Fruit fly (Drosophila melanogaster) whole organism, embryonic: ENCODE measurements around the gene CheB93b.

Experiments used
- ATbp ChIP-seq: fragments of 200-800 bp; sonication (Bioruptor generic); optimal IDR thresholded peaks from 2 replicates; lab custom pipeline; 2017; ENCODE audit warnings: missing biosample characterization, mild to moderate bottlenecking, missing genetic modification characterization, missing genetic modification reagents
- Atf6 ChIP-seq: fragments of 200-800 bp; sonication (Bioruptor generic); IDR thresholded peaks from 2 replicates; pipeline ENCODE4 v1.3.6; 2022; ENCODE audit warnings: missing biosample characterization, missing genetic modification characterization
- CG12769 ChIP-seq: fragments of 200-800 bp; sonication (Bioruptor generic); optimal IDR thresholded peaks from 2 replicates; lab custom pipeline; 2019; ENCODE audit warnings: missing biosample characterization, mild to moderate bottlenecking, missing genetic modification characterization, moderate library complexity
- CG13296 ChIP-seq: fragments of 200-800 bp; sonication (Bioruptor generic); optimal IDR thresholded peaks from 3 replicates; lab custom pipeline; 2018; ENCODE audit warnings: missing biosample characterization, mild to moderate bottlenecking, missing genetic modification characterization
- CG14441 ChIP-seq: fragments of 200-800 bp; sonication (Bioruptor generic); IDR thresholded peaks from 2 replicates; pipeline ENCODE4 v1.3.6; 2022; ENCODE audit warnings: missing biosample characterization, missing genetic modification characterization
- CG14965 ChIP-seq: fragments of 200-800 bp; sonication (Bioruptor generic); optimal IDR thresholded peaks from 2 replicates; lab custom pipeline; 2016; ENCODE audit warnings: missing biosample characterization, missing genetic modification characterization, borderline replicate concordance
- CG15073 ChIP-seq: fragments of 200-800 bp; sonication (Bioruptor generic); optimal IDR thresholded peaks from 2 replicates; lab custom pipeline; 2016; ENCODE audit warnings: missing biosample characterization, missing genetic modification characterization
- CG15479 ChIP-seq: fragments of 200-800 bp; sonication (Bioruptor generic); optimal IDR thresholded peaks from 3 replicates; lab custom pipeline; 2019; ENCODE audit warnings: missing biosample characterization, mild to moderate bottlenecking, missing genetic modification characterization, moderate library complexity
- CG15696 ChIP-seq: fragments of 200-800 bp; sonication (Bioruptor generic); optimal IDR thresholded peaks from 2 replicates; lab custom pipeline; 2019; ENCODE audit warnings: missing biosample characterization, mild to moderate bottlenecking, missing genetic modification characterization, moderate library complexity
- CG17385 ChIP-seq: fragments of 200-800 bp; sonication (Bioruptor generic); optimal IDR thresholded peaks from 3 replicates; lab custom pipeline; 2018; ENCODE audit warnings: missing biosample characterization, mild to moderate bottlenecking, missing genetic modification characterization
- CG17829 ChIP-seq: fragments of 200-800 bp; optimal IDR thresholded peaks from 2 replicates; lab custom pipeline; 2019; ENCODE audit warnings: missing biosample characterization, mild to moderate bottlenecking, missing genetic modification characterization, moderate library complexity
- CG18262 ChIP-seq: fragments of 200-800 bp; optimal IDR thresholded peaks from 3 replicates; lab custom pipeline; 2019; ENCODE audit warnings: missing biosample characterization, mild to moderate bottlenecking, missing genetic modification characterization, moderate library complexity
- CG2875 ChIP-seq: fragments of 200-800 bp; sonication (Bioruptor generic); optimal IDR thresholded peaks from 2 replicates; lab custom pipeline; 2017; ENCODE audit warnings: missing biosample characterization, mild to moderate bottlenecking, missing genetic modification characterization, missing genetic modification reagents
- CG3281 ChIP-seq: fragments of 200-800 bp; sonication (Bioruptor generic); optimal IDR thresholded peaks from 3 replicates; lab custom pipeline; 2017; ENCODE audit warnings: missing biosample characterization, mild to moderate bottlenecking, missing genetic modification characterization
- CG34224 ChIP-seq: fragments of 200-800 bp; sonication (Bioruptor generic); IDR thresholded peaks from 3 replicates; pipeline ENCODE4 v1.3.6; 2022; ENCODE audit warnings: missing biosample characterization, missing genetic modification characterization; ENCODE audit not compliant: partially characterized antibody
- CG3995 ChIP-seq: fragments of 200-800 bp; sonication (Bioruptor generic); optimal IDR thresholded peaks from 3 replicates; lab custom pipeline; 2016; ENCODE audit warnings: missing biosample characterization, missing genetic modification characterization
- CG4404 ChIP-seq: fragments of 200-800 bp; sonication (Bioruptor generic); IDR thresholded peaks from 2 replicates; pipeline ENCODE4 v1.3.6; 2022; ENCODE audit warnings: missing biosample characterization, missing genetic modification characterization
- CG4707 ChIP-seq: fragments of 200-800 bp; sonication (Bioruptor generic); optimal IDR thresholded peaks from 2 replicates; lab custom pipeline; 2018; ENCODE audit warnings: missing biosample characterization, mild to moderate bottlenecking, missing genetic modification characterization, moderate library complexity
- CTCF ChIP-seq: fragments of 200-800 bp; sonication (Bioruptor generic); optimal IDR thresholded peaks from 2 replicates; lab custom pipeline; 2017; ENCODE audit warnings: missing biosample characterization, mild to moderate bottlenecking, missing genetic modification characterization, moderate library complexity
- D ChIP-seq, 2 experiments: fragments of 200-800 bp in 1 of 2; fragments of >200 bp in 1 of 2; sonication (Bioruptor generic) in 1 of 2; optimal IDR thresholded peaks; 2 replicates in 1 of 2; 3 replicates in 1 of 2; lab custom pipeline; 2017; ENCODE audit warnings: mild to moderate bottlenecking in 1 of 2, missing biosample characterization in 1 of 2, missing genetic modification characterization in 1 of 2, missing genetic modification reagents in 1 of 2
- E2f1 ChIP-seq: fragments of 200-800 bp; sonication (Bioruptor generic); IDR thresholded peaks from 2 replicates; pipeline ENCODE4 v1.3.6; 2022; ENCODE audit warnings: missing biosample characterization, missing genetic modification characterization
- Fer1 ChIP-seq: fragments of 200-800 bp; sonication (Bioruptor generic); optimal IDR thresholded peaks from 2 replicates; lab custom pipeline; 2017; ENCODE audit warnings: missing biosample characterization, mild to moderate bottlenecking, missing genetic modification characterization
- Hmx ChIP-seq: fragments of 200-800 bp; sonication (Bioruptor generic); optimal IDR thresholded peaks from 2 replicates; lab custom pipeline; 2016; ENCODE audit warnings: missing biosample characterization, missing genetic modification characterization
- Lim3 ChIP-seq: fragments of 200-800 bp; sonication (Bioruptor generic); IDR thresholded peaks from 2 replicates; pipeline ENCODE4 v1.3.6; 2022; ENCODE audit warnings: missing biosample characterization, missing genetic modification characterization
- Lpt ChIP-seq: fragments of >200 bp; optimal IDR thresholded peaks from 2 replicates; lab custom pipeline; 2018; ENCODE audit warnings: missing biosample characterization, missing genetic modification characterization
- Neu2 ChIP-seq: fragments of 200-800 bp; sonication (Bioruptor generic); optimal IDR thresholded peaks from 3 replicates; lab custom pipeline; 2016; ENCODE audit warnings: missing biosample characterization, missing genetic modification characterization, borderline replicate concordance
- Side ChIP-seq: fragments of 200-800 bp; sonication (Bioruptor generic); optimal IDR thresholded peaks from 2 replicates; lab custom pipeline; 2016; ENCODE audit warnings: missing biosample characterization, missing genetic modification characterization
- YL-1 ChIP-seq: fragments of 200-800 bp; sonication (Bioruptor generic); optimal IDR thresholded peaks from 3 replicates; lab custom pipeline; 2017; ENCODE audit warnings: missing biosample characterization, mild to moderate bottlenecking, missing genetic modification characterization
- aop ChIP-seq: fragments of 200-800 bp; sonication (Bioruptor generic); IDR thresholded peaks from 2 replicates; pipeline ENCODE4 v1.3.6; 2022; ENCODE audit warnings: missing biosample characterization, missing genetic modification characterization
- ato ChIP-seq: fragments of 200-800 bp; sonication (Bioruptor generic); IDR thresholded peaks from 2 replicates; pipeline ENCODE4 v1.3.6; 2022; ENCODE audit warnings: missing biosample characterization, missing genetic modification characterization; ENCODE audit not compliant: partially characterized antibody
- cad ChIP-seq: fragments of >200 bp; optimal IDR thresholded peaks from 2 replicates; lab custom pipeline; 2017; ENCODE audit warnings: missing biosample characterization, missing genetic modification characterization
- ci ChIP-seq: fragments of 200-800 bp; sonication (Bioruptor generic); IDR thresholded peaks from 3 replicates; pipeline ENCODE4 v1.3.6; 2022; ENCODE audit warnings: missing biosample characterization, missing genetic modification characterization
- crp ChIP-seq, 2 experiments: fragments of 200-800 bp; sonication (Bioruptor generic); optimal IDR thresholded peaks; 2 replicates in 1 of 2; 3 replicates in 1 of 2; lab custom pipeline; 2017; ENCODE audit warnings: missing biosample characterization in 2 of 2, missing genetic modification characterization in 2 of 2, mild to moderate bottlenecking in 1 of 2, moderate library complexity in 1 of 2
- cwo ChIP-seq: fragments of 200-800 bp; sonication (Bioruptor generic); optimal IDR thresholded peaks from 3 replicates; lab custom pipeline; 2017; ENCODE audit warnings: missing biosample characterization, missing genetic modification characterization, mild to moderate bottlenecking, moderate library complexity, missing genetic modification reagents
- disco-r ChIP-seq: fragments of 200-800 bp; sonication (Bioruptor generic); optimal IDR thresholded peaks from 2 replicates; lab custom pipeline; 2016; ENCODE audit warnings: missing biosample characterization, missing genetic modification characterization
- dysf ChIP-seq: fragments of 200-800 bp; sonication (Bioruptor generic); IDR thresholded peaks from 3 replicates; pipeline ENCODE4 v1.3.6; 2022; ENCODE audit warnings: missing biosample characterization, missing genetic modification characterization
- ems ChIP-seq: fragments of 200-800 bp; sonication (Bioruptor generic); optimal IDR thresholded peaks from 3 replicates; lab custom pipeline; 2016; ENCODE audit warnings: missing biosample characterization, missing genetic modification characterization
- eve ChIP-seq, 2 experiments: fragments of >200 bp; optimal IDR thresholded peaks; 2 replicates each; lab custom pipeline; 2017; ENCODE audit warnings: missing biosample characterization in 2 of 2, missing genetic modification characterization in 2 of 2
- fu2 ChIP-seq: fragments of 200-800 bp; sonication (Bioruptor generic); optimal IDR thresholded peaks from 2 replicates; lab custom pipeline; 2016; ENCODE audit warnings: missing biosample characterization, missing genetic modification characterization
- grn ChIP-seq: fragments of 200-800 bp; sonication (Bioruptor generic); optimal IDR thresholded peaks from 3 replicates; lab custom pipeline; 2017; ENCODE audit warnings: missing biosample characterization, missing genetic modification characterization
- gro ChIP-seq: fragments of 200-800 bp; sonication (Bioruptor generic); optimal IDR thresholded peaks from 2 replicates; lab custom pipeline; 2016; ENCODE audit warnings: missing biosample characterization, missing genetic modification characterization
- kay ChIP-seq: fragments of 200-800 bp; sonication (Bioruptor generic); optimal IDR thresholded peaks from 2 replicates; lab custom pipeline; 2016; ENCODE audit warnings: missing biosample characterization, missing genetic modification characterization
- ranshi ChIP-seq: fragments of 200-800 bp; sonication (Bioruptor generic); IDR thresholded peaks from 2 replicates; pipeline ENCODE4 v1.3.6; 2022; ENCODE audit warnings: missing biosample characterization, missing genetic modification characterization
- schlank ChIP-seq: fragments of 200-800 bp; sonication (Bioruptor generic); optimal IDR thresholded peaks from 2 replicates; lab custom pipeline; 2018; ENCODE audit warnings: missing biosample characterization, mild to moderate bottlenecking, missing genetic modification characterization
- sim ChIP-seq: fragments of 200-800 bp; sonication (Bioruptor generic); IDR thresholded peaks from 2 replicates; pipeline ENCODE4 v1.3.6; 2022; ENCODE audit warnings: missing biosample characterization, missing genetic modification characterization
- tx ChIP-seq: fragments of 200-800 bp; sonication (Bioruptor generic); optimal IDR thresholded peaks from 2 replicates; lab custom pipeline; 2016; ENCODE audit warnings: missing biosample characterization, missing genetic modification characterization
- wek ChIP-seq: fragments of 200-800 bp; sonication (Bioruptor generic); optimal IDR thresholded peaks from 3 replicates; lab custom pipeline; 2018; ENCODE audit warnings: missing biosample characterization, mild to moderate bottlenecking, missing genetic modification characterization, moderate library complexity
- zen2 ChIP-seq: fragments of 200-800 bp; sonication (Bioruptor generic); IDR thresholded peaks from 3 replicates; pipeline ENCODE4 v1.3.6; 2022; ENCODE audit warnings: missing biosample characterization, missing genetic modification characterization; ENCODE audit not compliant: partially characterized antibody
- zf30C ChIP-seq: fragments of 200-800 bp; sonication (Bioruptor generic); optimal IDR thresholded peaks from 3 replicates; lab custom pipeline; 2018; ENCODE audit warnings: missing biosample characterization, mild to moderate bottlenecking, missing genetic modification characterization

The CheB93b gene

dm6 chr3R:21373403-21374326 lies 35.3 kb upstream of the CheB93b start (continued):
- TF ChIP-seq CG15073 (GFP tag; lab: Kevin White, UChicago) (no peak), Atf6 (GFP tag; lab: Robert Waterston, UW) (no peak), cwo (GFP tag; lab: Kevin White, UChicago) (no peak), CG13296 (GFP tag; lab: Kevin White, UChicago) (peak; percentile 73), CTCF (GFP tag; lab: Kevin White, UChicago) (peak; percentile 46), disco-r (no peak), CG17829 (tag; lab: Kevin White, UChicago) (peak; percentile 58), E2f1 (GFP tag; lab: Robert Waterston, UW) (peak; percentile 26; the same call in 1 of the 2 replicates), dysf (peak; percentile 53; the same call in 2 of the 3 replicates), crp (GFP tag; optimal IDR thresholded peaks at IDR 0.05; lab: Kevin White, UChicago) (no peak), Fer1 (GFP tag; lab: Kevin White, UChicago) (peak; percentile 66), zen2 (GFP tag; lab: Robert Waterston, UW) (no peak), ems (GFP tag; lab: Kevin White, UChicago) (peak; percentile 1), ato (GFP tag; lab: Robert Waterston, UW) (peak; percentile 51; the same call in 1 of the 2 replicates), gro (GFP tag; lab: Kevin White, UChicago) (no peak), YL-1 (peak; percentile 97), fu2 (GFP tag; lab: Kevin White, UChicago) (no peak), CG34224 (GFP tag; lab: Robert Waterston, UW) (no peak), Neu2 (GFP tag; lab: Kevin White, UChicago) (no peak), eve (GFP tag; optimal IDR thresholded peaks at IDR 0.05; lab: Kevin White, UChicago) (no peak), Side (GFP tag; lab: Kevin White, UChicago) (no peak), tx (GFP tag; lab: Kevin White, UChicago) (no peak), CG3995 (GFP tag; lab: Kevin White, UChicago) (no peak), CG18262 (peak; percentile 27), CG4404 (GFP tag; lab: Robert Waterston, UW) (no peak), aop (GFP tag; lab: Robert Waterston, UW) (no peak), CG15479 (GFP tag; lab: Kevin White, UChicago) (no peak), CG3281 (GFP tag; lab: Kevin White, UChicago) (peak; percentile 72), CG2875 (GFP tag; lab: Kevin White, UChicago) (no peak), CG17385 (GFP tag; lab: Kevin White, UChicago) (no peak), CG15696 (tag; lab: Kevin White, UChicago) (no peak), CG14441 (GFP tag; lab: Robert Waterston, UW) (0 out of 2 replicates have a peak, but pooled peaks have one; percentile 24), CG4707 (GFP tag; lab: Kevin White, UChicago) (no peak), grn (GFP tag; lab: Kevin White, UChicago) (no peak), D (optimal IDR thresholded peaks at IDR 0.05; lab: Kevin White, UChicago) (no peak), D (GFP tag; optimal IDR thresholded peaks at IDR 0.05; lab: Kevin White, UChicago) (no peak), CG12769 (tag; lab: Kevin White, UChicago) (no peak), schlank (tag; lab: Kevin White, UChicago) (peak; percentile 28), zf30C (GFP tag; lab: Kevin White, UChicago) (peak; percentile 12), ATbp (peak; percentile 43), Lim3 (GFP tag; lab: Robert Waterston, UW) (no peak), ranshi (GFP tag; lab: Robert Waterston, UW) (peak; percentile 51; the same call in 1 of the 2 replicates), wek (no peak), Hmx (GFP tag; lab: Kevin White, UChicago) (no peak), Lpt (GFP tag; lab: Kevin White, UChicago) (no peak), kay (no peak), CG14965 (GFP tag; lab: Kevin White, UChicago) (no peak), sim (GFP tag; lab: Robert Waterston, UW) (no peak), ci (GFP tag; lab: Robert Waterston, UW) (peak; percentile 66), cad (GFP tag; lab: Kevin White, UChicago) (no peak)
